Worm (Caenorhabditis elegans): ENCODE results near the gene T06A1.5.

T06A1.5 gene

DNA sequence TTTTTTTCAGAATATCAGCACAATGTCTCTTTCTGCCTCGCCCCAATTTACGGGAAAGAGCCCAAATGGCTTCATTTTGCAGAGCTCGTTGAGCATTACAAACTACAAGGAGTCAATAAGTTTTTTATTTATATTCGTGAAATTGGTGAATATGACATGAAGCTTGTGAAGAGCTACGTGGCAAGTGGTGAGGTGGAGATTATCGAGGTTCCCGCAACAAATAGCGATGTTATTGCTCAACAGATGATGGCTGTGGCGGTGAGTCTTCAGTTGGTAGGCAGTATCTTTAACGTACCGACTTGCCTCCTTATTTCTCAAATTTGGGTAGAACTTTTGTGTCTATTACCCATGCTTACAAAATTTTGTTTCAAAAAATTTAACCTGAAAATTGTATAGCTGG lies 1.4 kb downstream of the T06A1.5 start:
- no peak for TF ChIP-seq tag-97 (GFP tag; IDR thresholded peaks at IDR 0.05)
- TF ChIP-seq aha-1 (tag), result peak; percentile 95
- no peak for TF ChIP-seq tra-1 (GFP tag; IDR thresholded peaks at IDR 0.05)

DNA sequence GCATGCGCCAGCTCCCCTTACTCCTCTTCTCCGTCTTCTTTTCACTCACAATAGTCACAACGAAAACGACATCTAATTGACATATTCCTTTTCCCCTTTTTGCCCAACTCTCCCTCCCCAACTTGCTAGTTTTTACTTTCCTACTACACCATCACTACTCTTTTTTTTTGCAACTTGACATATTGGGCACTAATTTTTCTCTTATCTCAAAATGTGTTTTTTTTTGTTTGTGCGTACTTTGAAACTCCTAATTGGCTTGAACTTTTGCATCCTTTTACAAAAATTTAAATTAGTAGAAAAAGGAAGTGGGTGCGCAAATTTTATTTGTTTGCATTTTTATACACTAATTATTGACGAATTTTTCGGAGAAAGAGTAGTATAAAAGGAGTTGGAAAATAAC lies 8.5 kb downstream of the T06A1.5 start:
- TF ChIP-seq zip-2 (tag; optimal IDR thresholded peaks at IDR 0.05), result no peak
- peak in 1 of 2 experiments; percentile 26 for TF ChIP-seq unc-62 (GFP tag; optimal IDR thresholded peaks at IDR 0.05 in 1 of 2)
- TF ChIP-seq unc-62 (tag; optimal IDR thresholded peaks at IDR 0.05), result no peak
- TF ChIP-seq aha-1 (tag), result peak; percentile 71
- TF ChIP-seq lim-7 (GFP tag; IDR thresholded peaks at IDR 0.05), result no peak

DNA sequence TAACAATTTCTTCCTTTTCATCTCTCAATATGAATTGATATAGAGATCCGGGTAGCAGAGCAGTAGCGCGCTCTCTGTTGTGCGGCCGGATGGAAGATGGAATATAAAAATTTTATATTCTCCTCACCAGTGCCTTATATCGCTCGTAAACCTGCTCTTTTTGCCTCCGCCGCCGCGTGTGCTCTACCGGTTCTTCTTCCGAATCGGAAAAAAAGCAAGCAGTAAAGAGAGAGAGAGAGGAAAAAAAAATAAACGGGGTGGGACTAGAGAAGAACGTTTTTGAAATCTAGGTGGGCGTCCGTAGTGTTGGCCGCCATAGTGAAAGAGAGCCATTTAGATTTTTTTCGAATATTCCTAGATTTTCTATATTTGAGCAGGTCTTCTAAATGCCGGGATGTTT lies 10.9 kb downstream of the T06A1.5 start, which contains the start of gene glb-25:
Gene glb-25 (plus strand): TSS at position 301 of the 400 bp plus-strand sequence.
- no peak for TF ChIP-seq hif-1 (tag; optimal IDR thresholded peaks at IDR 0.05)
- no peak for TF ChIP-seq nhr-77 (tag; optimal IDR thresholded peaks at IDR 0.05)
- TF ChIP-seq T26A8.4 (GFP tag; IDR thresholded peaks at IDR 0.05), result no peak
- no peak for TF ChIP-seq mep-1 (tag; optimal IDR thresholded peaks at IDR 0.05)
- no peak for TF ChIP-seq ZK546.5 (tag; optimal IDR thresholded peaks at IDR 0.05)
- no peak for TF ChIP-seq mxl-3 (GFP tag; optimal IDR thresholded peaks at IDR 0.05)
- no peak for TF ChIP-seq nhr-237 (tag; optimal IDR thresholded peaks at IDR 0.05)
- no peak for TF ChIP-seq nhr-25 (tag; optimal IDR thresholded peaks at IDR 0.05; ENCODE audit: borderline replicate concordance, insufficient read depth)
- TF ChIP-seq pqm-1 (tag; optimal IDR thresholded peaks at IDR 0.05), result no peak
- no peak for TF ChIP-seq aly-2 (tag; optimal IDR thresholded peaks at IDR 0.05)
- no peak for TF ChIP-seq lin-39 (tag; optimal IDR thresholded peaks at IDR 0.05)
- TF ChIP-seq unc-39 (tag; optimal IDR thresholded peaks at IDR 0.05), result no peak
- TF ChIP-seq lin-29 (GFP tag; IDR thresholded peaks at IDR 0.05), result no peak
- TF ChIP-seq php-3 (GFP tag; IDR thresholded peaks at IDR 0.05), result no peak
- no peak for TF ChIP-seq F37D6.2 (tag; optimal IDR thresholded peaks at IDR 0.05)
- TF ChIP-seq ceh-32 (tag; optimal IDR thresholded peaks at IDR 0.05; ENCODE audit: poor library complexity), result no peak
- no peak for TF ChIP-seq aha-1 (tag)
- TF ChIP-seq gei-8 (GFP tag; optimal IDR thresholded peaks at IDR 0.05), result no peak
- TF ChIP-seq unc-62 (GFP tag; optimal IDR thresholded peaks at IDR 0.05 in 1 of 2), result no peak
- no peak for TF ChIP-seq unc-62 (tag; optimal IDR thresholded peaks at IDR 0.05)

DNA sequence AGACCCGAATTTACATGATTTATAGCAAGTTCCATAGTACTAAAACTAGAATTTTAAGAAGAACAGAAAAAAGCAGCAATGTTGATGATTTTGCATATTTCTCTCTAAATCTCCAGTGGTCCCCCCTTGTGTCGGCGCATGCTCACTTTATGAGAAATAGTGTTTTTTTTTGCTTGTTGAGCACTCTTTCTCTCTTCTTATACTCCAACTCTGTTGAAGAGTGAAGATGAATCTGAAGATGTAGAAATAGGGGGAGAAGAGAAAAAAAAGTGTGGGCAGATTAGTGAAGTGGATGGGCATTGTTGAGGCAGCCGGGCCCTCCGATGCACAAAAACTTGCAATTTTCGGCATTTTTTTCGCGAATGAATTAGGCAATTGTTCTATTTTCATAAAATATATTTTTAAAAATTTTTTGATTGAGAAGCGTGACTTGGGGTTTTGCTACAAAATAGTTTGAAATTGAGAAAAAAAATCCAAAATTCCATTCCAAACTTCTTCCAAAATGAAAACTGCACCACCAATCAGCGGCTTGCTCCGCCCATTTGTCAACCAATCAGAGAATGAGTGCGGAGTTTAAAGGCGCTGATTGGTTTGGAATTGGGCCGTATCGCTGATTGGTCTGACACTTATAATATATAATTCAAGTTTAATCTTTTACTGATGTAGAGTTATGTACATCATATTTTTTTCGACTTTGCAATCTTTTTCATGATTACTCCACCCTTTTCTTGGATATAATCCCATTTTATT lies 13.6 kb downstream of the T06A1.5 start:
- TF ChIP-seq aha-1 (tag) (peak; percentile 81), fkh-10 (GFP tag; optimal IDR thresholded peaks at IDR 0.05) (peak; percentile 63), ztf-11 (tag; optimal IDR thresholded peaks at IDR 0.05) (no peak), madf-9 (GFP tag; conservative IDR thresholded peaks at IDR 0.05) (no peak), egl-27 (tag; optimal IDR thresholded peaks at IDR 0.05) (no peak), nhr-48 (tag; optimal IDR thresholded peaks at IDR 0.05) (no peak), lsy-2 (tag; optimal IDR thresholded peaks at IDR 0.05) (no peak), F37D6.2 (tag; optimal IDR thresholded peaks at IDR 0.05) (no peak), nhr-42 (GFP tag; IDR thresholded peaks at IDR 0.05) (no peak), ceh-28 (tag; optimal IDR thresholded peaks at IDR 0.05) (no peak), ceh-82 (tag; optimal IDR thresholded peaks at IDR 0.05) (no peak)

DNA sequence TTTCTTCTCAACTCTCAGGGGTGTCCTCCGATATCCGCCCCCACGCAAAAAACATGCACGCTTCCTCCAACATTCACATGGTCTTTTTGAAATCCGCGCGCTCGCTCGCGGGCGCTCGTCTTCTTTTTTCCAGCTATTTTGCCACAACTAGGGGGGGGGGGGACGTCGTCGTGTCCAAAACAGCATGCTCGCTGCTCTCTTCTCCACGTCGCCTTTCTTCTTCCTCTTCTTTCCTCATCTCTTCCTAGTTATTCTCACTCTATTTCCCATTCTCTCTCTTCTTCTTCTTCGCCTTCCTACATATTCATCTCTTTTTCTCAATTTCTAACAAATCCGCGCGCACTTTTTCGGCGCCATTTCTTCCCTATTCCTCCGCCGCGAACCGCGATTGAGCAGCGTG lies 16.4 kb downstream of the T06A1.5 start:
- TF ChIP-seq nhr-28 (tag; optimal IDR thresholded peaks at IDR 0.05), result no peak
- TF ChIP-seq zip-11 (GFP tag; IDR thresholded peaks at IDR 0.05), result no peak
- no peak for TF ChIP-seq lin-39 (tag; optimal IDR thresholded peaks at IDR 0.05)
- no peak for TF ChIP-seq lim-7 (GFP tag; IDR thresholded peaks at IDR 0.05)
- no peak for TF ChIP-seq tra-1 (GFP tag; IDR thresholded peaks at IDR 0.05)
- no peak for TF ChIP-seq dpl-1 (GFP tag; optimal IDR thresholded peaks at IDR 0.05)
- TF ChIP-seq dmd-9 (GFP tag; IDR thresholded peaks at IDR 0.05), result no peak
- TF ChIP-seq F49E8.2 (tag; optimal IDR thresholded peaks at IDR 0.05; ENCODE audit: borderline replicate concordance), result no peak
- peak; percentile 46 for TF ChIP-seq aha-1 (tag)
- TF ChIP-seq skn-1 (tag; optimal IDR thresholded peaks at IDR 0.05), result no peak
- no peak for TF ChIP-seq ceh-20 (GFP tag; IDR thresholded peaks at IDR 0.05)
- TF ChIP-seq rbr-2 (tag; optimal IDR thresholded peaks at IDR 0.05), result peak; percentile 72
- no peak for TF ChIP-seq lin-38 (GFP tag; IDR thresholded peaks at IDR 0.05)
- no peak for TF ChIP-seq ceh-82 (tag; optimal IDR thresholded peaks at IDR 0.05)
- TF ChIP-seq sdz-12 (GFP tag; optimal IDR thresholded peaks at IDR 0.05), result no peak
- TF ChIP-seq jun-1 (tag; optimal IDR thresholded peaks at IDR 0.05), result no peak
- no peak for TF ChIP-seq snpc-4 (tag; optimal IDR thresholded peaks at IDR 0.05)
- peak in 1 of 2 experiments; percentile 11 for TF ChIP-seq unc-62 (GFP tag; optimal IDR thresholded peaks at IDR 0.05 in 1 of 2)
- no peak for TF ChIP-seq unc-62 (tag; optimal IDR thresholded peaks at IDR 0.05)
